Worm (Caenorhabditis elegans): ENCODE measurements around the gene F13H8.2.

Gene F13H8.2

DNA sequence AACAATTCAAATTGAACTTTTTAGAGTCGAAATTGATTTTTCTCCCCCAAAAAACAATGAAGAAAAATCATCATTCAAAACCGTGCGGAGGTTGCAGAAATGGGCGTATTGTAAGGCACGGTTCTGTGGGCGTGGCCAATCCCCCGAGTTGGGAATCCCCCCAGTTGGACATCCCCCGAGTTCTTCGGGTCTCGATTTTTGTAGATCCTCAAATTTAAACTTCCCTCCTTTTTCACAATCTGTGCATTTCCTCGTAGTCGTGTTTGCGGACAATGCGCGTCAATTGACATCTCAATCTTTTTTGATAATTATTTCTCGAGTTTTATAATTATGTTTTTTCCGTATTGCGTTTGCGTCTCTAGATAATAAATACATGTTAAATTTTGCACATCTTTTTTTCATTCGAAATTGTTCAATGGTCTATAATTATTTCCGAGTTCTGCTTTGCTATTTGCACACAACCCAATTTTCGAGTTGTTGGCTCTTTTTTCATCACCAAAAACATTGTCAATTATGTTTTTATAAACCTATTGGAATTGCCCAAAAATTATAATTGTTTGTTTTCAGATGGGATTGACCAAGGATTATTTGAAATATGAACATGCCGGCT, at the start of gene F13H8.2:
TSS of gene F13H8.2 (plus strand) at position 560 of the 610 bp plus-strand sequence.
- TF ChIP-seq R02D3.7 (tag; optimal IDR thresholded peaks at IDR 0.05) (peak; percentile 55), nhr-11 (tag; optimal IDR thresholded peaks at IDR 0.05) (no peak), mml-1 (tag; optimal IDR thresholded peaks at IDR 0.05) (no peak), nhr-23 (tag; optimal IDR thresholded peaks at IDR 0.05) (peak; percentile 80), egl-27 (tag; optimal IDR thresholded peaks at IDR 0.05) (no peak), nhr-76 (tag; optimal IDR thresholded peaks at IDR 0.05) (no peak), eor-1 (tag; optimal IDR thresholded peaks at IDR 0.05) (no peak), lin-39 (tag; optimal IDR thresholded peaks at IDR 0.05) (peak; percentile 39), nfya-1 (tag; optimal IDR thresholded peaks at IDR 0.05; ENCODE audit: insufficient read depth) (peak; percentile 85), unc-62 (GFP tag; optimal IDR thresholded peaks at IDR 0.05) (no peak), ztf-11 (tag; optimal IDR thresholded peaks at IDR 0.05) (no peak), egl-5 (tag; optimal IDR thresholded peaks at IDR 0.05) (peak; percentile 59), elt-2 (tag; optimal IDR thresholded peaks at IDR 0.05) (peak; percentile 51), fkh-2 (tag; optimal IDR thresholded peaks at IDR 0.05) (no peak), aly-2 (tag; optimal IDR thresholded peaks at IDR 0.05) (no peak), pqm-1 (tag; optimal IDR thresholded peaks at IDR 0.05) (no peak), nhr-43 (tag; optimal IDR thresholded peaks at IDR 0.05; ENCODE audit: poor library complexity, severe bottlenecking) (peak; percentile 71), ceh-9 (tag; optimal IDR thresholded peaks at IDR 0.05) (no peak), jun-1 (tag; optimal IDR thresholded peaks at IDR 0.05) (peak; percentile 40), daf-12 (tag; optimal IDR thresholded peaks at IDR 0.05) (no peak), unc-39 (tag; optimal IDR thresholded peaks at IDR 0.05) (no peak), ama-1 (optimal IDR thresholded peaks at IDR 0.05) (no peak), snpc-4 (tag; optimal IDR thresholded peaks at IDR 0.05) (peak; percentile 29), ceh-28 (tag; optimal IDR thresholded peaks at IDR 0.05) (peak; percentile 69), ZK546.5 (tag; optimal IDR thresholded peaks at IDR 0.05) (no peak), nhr-77 (tag; optimal IDR thresholded peaks at IDR 0.05) (no peak), lin-15B (tag; optimal IDR thresholded peaks at IDR 0.05) (peak; percentile 72), mdl-1 (tag; optimal IDR thresholded peaks at IDR 0.05) (no peak), ceh-16 (tag; optimal IDR thresholded peaks at IDR 0.05) (no peak), pha-4 (tag; optimal IDR thresholded peaks at IDR 0.05) (peak; percentile 85), lsy-12 (tag; optimal IDR thresholded peaks at IDR 0.05) (peak; percentile 54), skn-1 (tag; optimal IDR thresholded peaks at IDR 0.05) (no peak), nhr-25 (tag; optimal IDR thresholded peaks at IDR 0.05) (peak; percentile 63), nhr-237 (tag; optimal IDR thresholded peaks at IDR 0.05) (no peak), elt-1 (tag; optimal IDR thresholded peaks at IDR 0.05) (no peak), ztf-4 (tag; optimal IDR thresholded peaks at IDR 0.05) (no peak), zag-1 (tag; optimal IDR thresholded peaks at IDR 0.05) (no peak), hmg-11 (tag; optimal IDR thresholded peaks at IDR 0.05) (peak; percentile 59), nhr-28 (tag; optimal IDR thresholded peaks at IDR 0.05) (no peak), elt-3 (tag; optimal IDR thresholded peaks at IDR 0.05) (no peak), fkh-10 (GFP tag; optimal IDR thresholded peaks at IDR 0.05) (no peak), fos-1 (tag; optimal IDR thresholded peaks at IDR 0.05) (no peak), sea-2 (GFP tag; optimal IDR thresholded peaks at IDR 0.05) (no peak), ceh-82 (tag; optimal IDR thresholded peaks at IDR 0.05) (no peak), nhr-67 (tag; optimal IDR thresholded peaks at IDR 0.05) (no peak), nhr-12 (tag; optimal IDR thresholded peaks at IDR 0.05) (no peak), tbx-2 (tag; optimal IDR thresholded peaks at IDR 0.05) (peak; percentile 63)
